Fruit fly (Drosophila melanogaster) whole organism, embryonic: ENCODE measurements around the gene CG15741.

Source experiments
- Abd-B ChIP-seq: fragments of 200-800 bp; sonication (Bioruptor generic); optimal IDR thresholded peaks from 2 replicates; lab custom pipeline; 2018; ENCODE audit warnings: missing biosample characterization, mild to moderate bottlenecking, missing genetic modification characterization, moderate library complexity
- Atf-2 ChIP-seq: fragments of 200-800 bp; sonication (Bioruptor generic); optimal IDR thresholded peaks from 2 replicates; lab custom pipeline; 2016; ENCODE audit warnings: missing biosample characterization, missing genetic modification characterization
- CG10267 ChIP-seq: fragments of 200-800 bp; sonication (Bioruptor generic); optimal IDR thresholded peaks from 2 replicates; lab custom pipeline; 2018; ENCODE audit warnings: missing biosample characterization, mild to moderate bottlenecking, missing genetic modification characterization, moderate library complexity
- CG10462 ChIP-seq: fragments of 200-800 bp; sonication (Bioruptor generic); optimal IDR thresholded peaks from 2 replicates; lab custom pipeline; 2016; ENCODE audit warnings: missing biosample characterization, missing genetic modification characterization
- CG10654 ChIP-seq: fragments of 200-800 bp; sonication (Bioruptor generic); optimal IDR thresholded peaks from 2 replicates; lab custom pipeline; 2016; ENCODE audit warnings: missing biosample characterization, missing genetic modification characterization
- CG12155 ChIP-seq: fragments of 200-800 bp; sonication (Bioruptor generic); optimal IDR thresholded peaks from 3 replicates; lab custom pipeline; 2016; ENCODE audit warnings: missing biosample characterization, missing genetic modification characterization
- CG1233 ChIP-seq: fragments of 200-800 bp; sonication (Bioruptor generic); optimal IDR thresholded peaks from 4 replicates; lab custom pipeline; 2018; ENCODE audit warnings: missing biosample characterization, mild to moderate bottlenecking, missing genetic modification characterization
- CG12744 ChIP-seq: fragments of 200-800 bp; sonication (Bioruptor generic); optimal IDR thresholded peaks from 2 replicates; lab custom pipeline; 2016; ENCODE audit warnings: missing biosample characterization, missing genetic modification characterization
- CG14050 ChIP-seq: fragments of 200-800 bp; sonication (Bioruptor generic); IDR thresholded peaks from 3 replicates; pipeline ENCODE4 v1.3.6; 2022; ENCODE audit warnings: missing biosample characterization, missing genetic modification characterization
- CG14667 ChIP-seq: fragments of 200-800 bp; sonication (Bioruptor generic); IDR thresholded peaks from 2 replicates; pipeline ENCODE4 v1.3.6; 2022; ENCODE audit warnings: missing biosample characterization, missing genetic modification characterization
- CG1529 ChIP-seq: fragments of 200-800 bp; sonication (Bioruptor generic); optimal IDR thresholded peaks from 3 replicates; lab custom pipeline; 2018; ENCODE audit warnings: missing biosample characterization, missing genetic modification characterization
- CG18764 ChIP-seq: fragments of 200-800 bp; sonication (Bioruptor generic); optimal IDR thresholded peaks from 3 replicates; lab custom pipeline; 2016; ENCODE audit warnings: missing biosample characterization, missing genetic modification characterization
- CG2116 ChIP-seq: fragments of 200-800 bp; sonication (Bioruptor generic); optimal IDR thresholded peaks from 3 replicates; lab custom pipeline; 2018; ENCODE audit warnings: missing biosample characterization, mild to moderate bottlenecking, missing genetic modification characterization
- CG2875 ChIP-seq: fragments of 200-800 bp; sonication (Bioruptor generic); optimal IDR thresholded peaks from 2 replicates; lab custom pipeline; 2017; ENCODE audit warnings: missing biosample characterization, mild to moderate bottlenecking, missing genetic modification characterization, missing genetic modification reagents
- CG3281 ChIP-seq: fragments of 200-800 bp; sonication (Bioruptor generic); optimal IDR thresholded peaks from 3 replicates; lab custom pipeline; 2017; ENCODE audit warnings: missing biosample characterization, mild to moderate bottlenecking, missing genetic modification characterization
- CG33213 ChIP-seq: fragments of 200-800 bp; sonication (Bioruptor generic); optimal IDR thresholded peaks from 3 replicates; lab custom pipeline; 2016; ENCODE audit warnings: missing biosample characterization, missing genetic modification characterization
- CG34376 ChIP-seq: fragments of 200-800 bp; sonication (Bioruptor generic); optimal IDR thresholded peaks from 2 replicates; lab custom pipeline; 2018; ENCODE audit warnings: missing biosample characterization, mild to moderate bottlenecking, missing genetic modification characterization
- CG3838 ChIP-seq: fragments of 200-800 bp; sonication (Bioruptor generic); optimal IDR thresholded peaks from 3 replicates; lab custom pipeline; 2016; ENCODE audit warnings: missing biosample characterization, missing genetic modification characterization
- CG7786 ChIP-seq: fragments of 200-800 bp; sonication (Bioruptor generic); optimal IDR thresholded peaks from 2 replicates; lab custom pipeline; 2016; ENCODE audit warnings: missing biosample characterization, missing genetic modification characterization
- CG8924 ChIP-seq: fragments of 200-800 bp; optimal IDR thresholded peaks from 3 replicates; lab custom pipeline; 2019; ENCODE audit warnings: missing biosample characterization, mild to moderate bottlenecking, missing genetic modification characterization, moderate library complexity
- CkIIα-i1 ChIP-seq: fragments of 200-800 bp; sonication (Bioruptor generic); IDR thresholded peaks from 2 replicates; pipeline ENCODE4 v1.3.6; 2022; ENCODE audit warnings: missing biosample characterization, missing genetic modification characterization
- D19A ChIP-seq: fragments of 200-800 bp; optimal IDR thresholded peaks from 3 replicates; lab custom pipeline; 2019; ENCODE audit warnings: missing biosample characterization, mild to moderate bottlenecking, missing genetic modification characterization, moderate library complexity
- Dip3 ChIP-seq: fragments of 200-800 bp; sonication (Bioruptor generic); optimal IDR thresholded peaks from 3 replicates; lab custom pipeline; 2016; ENCODE audit warnings: missing biosample characterization, missing genetic modification characterization
- E2f2 ChIP-seq: fragments of 200-800 bp; sonication (Bioruptor generic); IDR thresholded peaks from 2 replicates; pipeline ENCODE4 v1.3.6; 2022; ENCODE audit warnings: missing biosample characterization, missing genetic modification characterization
- Ets97D ChIP-seq: fragments of 200-800 bp; sonication (Bioruptor generic); optimal IDR thresholded peaks from 3 replicates; lab custom pipeline; 2016; ENCODE audit warnings: missing biosample characterization, missing genetic modification characterization
- HLH4C ChIP-seq: fragments of 200-800 bp; sonication (Bioruptor generic); IDR thresholded peaks from 3 replicates; pipeline ENCODE4 v1.3.6; 2022; ENCODE audit warnings: missing biosample characterization, missing genetic modification characterization; ENCODE audit not compliant: partially characterized antibody
- Hey ChIP-seq: fragments of 200-800 bp; sonication (Bioruptor generic); optimal IDR thresholded peaks from 3 replicates; lab custom pipeline; 2018; ENCODE audit warnings: missing biosample characterization, mild to moderate bottlenecking, missing genetic modification characterization
- MTF-1 ChIP-seq: fragments of 200-800 bp; sonication (Bioruptor generic); optimal IDR thresholded peaks from 2 replicates; lab custom pipeline; 2018; ENCODE audit warnings: missing biosample characterization, mild to moderate bottlenecking, missing genetic modification characterization, borderline replicate concordance
- NFAT ChIP-seq: fragments of 200-800 bp; sonication (Bioruptor generic); IDR thresholded peaks from 2 replicates; pipeline ENCODE4 v1.3.6; 2022; ENCODE audit warnings: missing biosample characterization, missing genetic modification characterization
- NfI ChIP-seq: fragments of 200-800 bp; sonication (Bioruptor generic); optimal IDR thresholded peaks from 3 replicates; lab custom pipeline; 2018; ENCODE audit warnings: missing biosample characterization, mild to moderate bottlenecking, missing genetic modification characterization, moderate library complexity
- Sox102F ChIP-seq: fragments of 200-800 bp; sonication (Bioruptor generic); optimal IDR thresholded peaks from 2 replicates; lab custom pipeline; 2018; ENCODE audit warnings: missing biosample characterization, mild to moderate bottlenecking, missing genetic modification characterization, moderate library complexity
- Trl ChIP-seq, 3 experiments: fragments of >200 bp in 2 of 3; fragments of 200-800 bp in 1 of 3; sonication (Bioruptor generic) in 1 of 3; optimal IDR thresholded peaks; 2 replicates in 1 of 3; 3 replicates in 2 of 3; lab custom pipeline; 2016 to 2017; ENCODE audit warnings: missing biosample characterization in 1 of 3, missing genetic modification characterization in 1 of 3
- bcd ChIP-seq: fragments of 200-800 bp; sonication (Bioruptor generic); optimal IDR thresholded peaks from 2 replicates; lab custom pipeline; 2017; ENCODE audit warnings: missing biosample characterization, mild to moderate bottlenecking, missing genetic modification characterization
- cato ChIP-seq: fragments of 200-800 bp; sonication (Bioruptor generic); optimal IDR thresholded peaks from 2 replicates; lab custom pipeline; 2016; ENCODE audit warnings: missing biosample characterization, missing genetic modification characterization, borderline replicate concordance
- dan ChIP-seq: fragments of 200-800 bp; sonication (Bioruptor generic); IDR thresholded peaks from 2 replicates; pipeline ENCODE4 v1.3.6; 2022; ENCODE audit warnings: missing biosample characterization, missing genetic modification characterization
- emc ChIP-seq: fragments of 200-800 bp; sonication (Bioruptor generic); optimal IDR thresholded peaks from 2 replicates; lab custom pipeline; 2016; ENCODE audit warnings: missing biosample characterization, missing genetic modification characterization
- fd102C ChIP-seq: fragments of 200-800 bp; sonication (Bioruptor generic); optimal IDR thresholded peaks from 2 replicates; lab custom pipeline; 2018; ENCODE audit warnings: missing biosample characterization, mild to moderate bottlenecking, missing genetic modification characterization, moderate library complexity
- gem ChIP-seq: fragments of 200-800 bp; sonication (Bioruptor generic); optimal IDR thresholded peaks from 2 replicates; lab custom pipeline; 2019; ENCODE audit warnings: missing biosample characterization, mild to moderate bottlenecking, missing genetic modification characterization, moderate library complexity
- grau ChIP-seq: fragments of 200-800 bp; optimal IDR thresholded peaks from 3 replicates; lab custom pipeline; 2019; ENCODE audit warnings: missing biosample characterization, mild to moderate bottlenecking, missing genetic modification characterization, moderate library complexity
- gro ChIP-seq: fragments of 200-800 bp; sonication (Bioruptor generic); optimal IDR thresholded peaks from 2 replicates; lab custom pipeline; 2016; ENCODE audit warnings: missing biosample characterization, missing genetic modification characterization
- gt ChIP-seq: fragments of 200-800 bp; sonication (Bioruptor generic); IDR thresholded peaks from 2 replicates; pipeline ENCODE4 v1.3.6; 2022; ENCODE audit warnings: missing biosample characterization, missing genetic modification characterization
- ham ChIP-seq: fragments of 200-800 bp; sonication (Bioruptor generic); IDR thresholded peaks from 2 replicates; pipeline ENCODE4 v1.3.6; 2022; ENCODE audit warnings: missing biosample characterization, missing genetic modification characterization
- lilli ChIP-seq: fragments of 200-800 bp; sonication (Bioruptor generic); optimal IDR thresholded peaks from 3 replicates; lab custom pipeline; 2016; ENCODE audit warnings: missing biosample characterization, missing genetic modification characterization
- lmd ChIP-seq: fragments of 200-800 bp; sonication (Bioruptor generic); IDR thresholded peaks from 2 replicates; pipeline ENCODE4 v1.3.6; 2022; ENCODE audit warnings: missing biosample characterization, missing genetic modification characterization
- p53 ChIP-seq: fragments of 200-800 bp; sonication (Bioruptor generic); optimal IDR thresholded peaks from 2 replicates; lab custom pipeline; 2016; ENCODE audit warnings: missing biosample characterization, missing genetic modification characterization
- pnt ChIP-seq: fragments of 200-800 bp; sonication (Bioruptor generic); optimal IDR thresholded peaks from 3 replicates; lab custom pipeline; 2016; ENCODE audit warnings: missing biosample characterization, missing genetic modification characterization
- repo ChIP-seq: fragments of 200-800 bp; sonication (Bioruptor generic); optimal IDR thresholded peaks from 2 replicates; lab custom pipeline; 2016; ENCODE audit warnings: missing biosample characterization, missing genetic modification characterization
- sens ChIP-seq: fragments of 200-800 bp; sonication (Bioruptor generic); peaks from one replicate; lab custom pipeline; 2016; ENCODE audit warnings: missing biosample characterization, missing genetic modification characterization
- sr ChIP-seq: fragments of 200-800 bp; sonication (Bioruptor generic); IDR thresholded peaks from 3 replicates; pipeline ENCODE4 v1.3.6; 2022; ENCODE audit warnings: missing biosample characterization, missing genetic modification characterization
- stc ChIP-seq: fragments of 200-800 bp; sonication (Bioruptor generic); IDR thresholded peaks from 2 replicates; pipeline ENCODE4 v1.3.6; 2022; ENCODE audit warnings: missing biosample characterization, missing genetic modification characterization
- zf30C ChIP-seq: fragments of 200-800 bp; sonication (Bioruptor generic); optimal IDR thresholded peaks from 3 replicates; lab custom pipeline; 2018; ENCODE audit warnings: missing biosample characterization, mild to moderate bottlenecking, missing genetic modification characterization

The CG15741 gene

DNA sequence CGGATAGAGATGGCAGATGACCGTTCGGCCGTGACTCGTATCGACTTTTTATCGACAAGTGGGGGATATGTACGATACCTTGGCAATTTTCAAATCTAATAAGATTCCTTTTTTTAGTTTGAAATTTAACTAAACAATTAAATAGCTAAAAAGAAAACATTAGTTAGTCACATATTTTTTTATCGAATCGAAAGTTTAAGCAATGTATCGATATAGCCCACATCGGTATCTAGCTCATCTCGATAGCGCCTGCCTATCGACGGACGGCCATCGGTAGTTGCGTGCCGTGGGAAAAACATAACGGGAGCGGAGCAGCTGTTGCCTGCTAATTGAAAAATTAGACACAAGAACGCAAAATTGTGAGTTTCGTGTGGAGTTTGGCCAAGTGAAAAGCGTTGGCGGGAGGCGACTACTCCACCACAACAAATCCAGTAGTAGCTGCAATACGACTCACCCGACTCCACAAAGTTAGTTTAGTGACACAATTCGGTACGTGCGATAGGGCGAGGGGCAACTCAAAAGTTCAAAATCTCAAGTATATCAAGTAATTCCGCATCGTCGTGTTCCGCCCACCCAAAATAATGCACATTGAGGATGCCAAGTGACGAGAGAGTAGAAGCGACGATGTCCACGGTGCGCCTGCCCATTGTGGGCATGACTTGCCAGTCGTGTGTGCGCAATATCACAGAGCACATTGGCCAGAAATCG lies 17.1 kb upstream of the CG15741 start, which contains the start of the genes CG10347 and ATP7 (continued):
- TF ChIP-seq stc (no peak), CG3838 (GFP tag; lab: Kevin White, UChicago) (no peak), sr (GFP tag; lab: Robert Waterston, UW) (no peak), dan (no peak), gem (peak; percentile 49), CkIIα-i1 (no peak), cato (GFP tag; lab: Kevin White, UChicago) (no peak), CG1529 (GFP tag; lab: Kevin White, UChicago) (no peak), CG10462 (GFP tag; lab: Kevin White, UChicago) (peak; percentile 43), Atf-2 (GFP tag; lab: Kevin White, UChicago) (no peak), CG33213 (GFP tag; lab: Kevin White, UChicago) (no peak), CG12155 (peak; percentile 19), CG12744 (no peak), Hey (tag; lab: Kevin White, UChicago) (no peak), CG14050 (GFP tag; lab: Robert Waterston, UW) (no peak), CG3281 (GFP tag; lab: Kevin White, UChicago) (no peak), sens (GFP tag; lab: Kevin White, UChicago) (peak; percentile 90), fd102C (GFP tag; lab: Kevin White, UChicago) (no peak), zf30C (GFP tag; lab: Kevin White, UChicago) (no peak), CG18764 (GFP tag; lab: Kevin White, UChicago) (no peak), CG7786 (GFP tag; lab: Kevin White, UChicago) (peak; percentile 22), gro (GFP tag; lab: Kevin White, UChicago) (peak; percentile 0), pnt (GFP tag; lab: Kevin White, UChicago) (peak; percentile 17), NFAT (GFP tag; lab: Robert Waterston, UW) (no peak), Sox102F (GFP tag; lab: Kevin White, UChicago) (no peak), CG2116 (peak; percentile 83), HLH4C (GFP tag; lab: Robert Waterston, UW) (peak; percentile 93), E2f2 (GFP tag; lab: Robert Waterston, UW) (peak; percentile 64), Ets97D (GFP tag; lab: Kevin White, UChicago) (peak; percentile 53), repo (GFP tag; lab: Kevin White, UChicago) (peak; percentile 25), grau (peak; percentile 25), CG8924 (tag; lab: Kevin White, UChicago) (peak; percentile 41), NfI (GFP tag; lab: Kevin White, UChicago) (no peak), CG2875 (GFP tag; lab: Kevin White, UChicago) (no peak), emc (GFP tag; lab: Kevin White, UChicago) (no peak), CG34376 (GFP tag; lab: Kevin White, UChicago) (peak; percentile 33), lilli (GFP tag; lab: Kevin White, UChicago) (peak; percentile 55), bcd (no peak), ham (no peak), gt (GFP tag; lab: Robert Waterston, UW) (no peak), Dip3 (GFP tag; lab: Kevin White, UChicago) (peak; percentile 36), MTF-1 (GFP tag; lab: Kevin White, UChicago) (peak; percentile 92), Trl (optimal IDR thresholded peaks at IDR 0.05; lab: Kevin White, UChicago) (no peak), Trl (GFP tag; optimal IDR thresholded peaks at IDR 0.05; lab: Kevin White, UChicago) (peak; percentile 2), CG1233 (no peak), D19A (tag; lab: Kevin White, UChicago) (no peak), p53 (GFP tag; lab: Kevin White, UChicago) (peak; percentile 43), CG14667 (GFP tag; lab: Robert Waterston, UW) (no peak), Abd-B (GFP tag; lab: Kevin White, UChicago) (no peak), CG10654 (GFP tag; lab: Kevin White, UChicago) (no peak), lmd (GFP tag; lab: Robert Waterston, UW) (no peak), CG10267 (tag; lab: Kevin White, UChicago) (peak; percentile 70)
